Worm (Caenorhabditis elegans) whole organism, young adult: Measurements from ENCODE around the gene rrp-8.

Source experiments
- C06A6.2 ChIP-seq: fragments of 200-800 bp; sonication (Bioruptor generic); conservative IDR thresholded peaks from 2 replicates; pipeline ENCODE4 v1.3.6; 2022; ENCODE audit warnings: missing genetic modification characterization, missing compliant biosample characterization
- F10E7.11 ChIP-seq: sonication (generic microtip); optimal IDR thresholded peaks from 2 replicates; lab custom pipeline; 2017; ENCODE audit warnings: mild to moderate bottlenecking, missing genetic modification characterization, moderate library complexity, missing compliant biosample characterization
- F37B4.10 ChIP-seq: fragments of 200-800 bp; sonication (Bioruptor generic); IDR thresholded peaks from 2 replicates; pipeline ENCODE4 v1.3.6; 2022; ENCODE audit warnings: missing genetic modification characterization, missing compliant biosample characterization
- F39B2.1 ChIP-seq: fragments of 200-800 bp; sonication (Bioruptor generic); IDR thresholded peaks from 2 replicates; pipeline ENCODE4 v1.3.6; 2022; ENCODE audit warnings: missing genetic modification reagents, missing genetic modification characterization, missing compliant biosample characterization
- F49E8.2 ChIP-seq: sonication (generic microtip); optimal IDR thresholded peaks from 3 replicates; lab custom pipeline; 2017; ENCODE audit warnings: missing genetic modification characterization, mild to moderate bottlenecking, missing compliant biosample characterization, antibody characterized with exemption, moderate library complexity; ENCODE audit not compliant: insufficient read depth
- F57C9.4 ChIP-seq: sonication (generic microtip); optimal IDR thresholded peaks from 2 replicates; lab custom pipeline; 2017; ENCODE audit warnings: mild to moderate bottlenecking, missing genetic modification characterization, missing compliant biosample characterization
- T07F8.4 ChIP-seq: sonication (generic microtip); optimal IDR thresholded peaks from 2 replicates; lab custom pipeline; 2016; ENCODE audit warnings: mild to moderate bottlenecking, missing genetic modification characterization, moderate library complexity, missing compliant biosample characterization
- T26A5.8 ChIP-seq: sonication (generic microtip); optimal IDR thresholded peaks from 2 replicates; lab custom pipeline; 2016; ENCODE audit warnings: missing genetic modification characterization, missing compliant biosample characterization
- Y95B8A.8 ChIP-seq: fragments of 200-800 bp; sonication (Bioruptor generic); IDR thresholded peaks from 2 replicates; pipeline ENCODE4 v1.3.6; 2022; ENCODE audit warnings: missing genetic modification reagents, missing genetic modification characterization, missing compliant biosample characterization
- ama-1 ChIP-seq, 3 experiments: fragments of 150-350 bp in 1 of 3; sonication (generic microtip) in 2 of 3; optimal IDR thresholded peaks; 2 replicates each; lab custom pipeline; 2014 to 2018; ENCODE audit warnings: missing biosample characterization in 2 of 3, missing genetic modification characterization in 2 of 3, missing genetic modification reagents in 2 of 3
- atf-7 ChIP-seq: sonication (generic microtip); optimal IDR thresholded peaks from 2 replicates; lab custom pipeline; 2017; ENCODE audit warnings: mild to moderate bottlenecking, missing genetic modification characterization, missing compliant biosample characterization
- athp-1 ChIP-seq: sonication (generic microtip); optimal IDR thresholded peaks from 2 replicates; lab custom pipeline; 2017; ENCODE audit warnings: mild to moderate bottlenecking, missing genetic modification characterization, missing compliant biosample characterization
- attf-6 ChIP-seq: fragments of 200-800 bp; sonication (Bioruptor generic); IDR thresholded peaks from 2 replicates; pipeline ENCODE4 v1.3.6; 2022; ENCODE audit warnings: missing genetic modification reagents, missing genetic modification characterization, missing compliant biosample characterization
- ccch-3 ChIP-seq: fragments of 200-800 bp; sonication (Bioruptor generic); optimal IDR thresholded peaks from 2 replicates; lab custom pipeline; 2018; ENCODE audit warnings: mild to moderate bottlenecking, missing genetic modification characterization, missing compliant biosample characterization
- ceh-58 ChIP-seq: fragments of 200-800 bp; sonication (Bioruptor generic); IDR thresholded peaks from 2 replicates; pipeline ENCODE4 v1.3.6; 2022; ENCODE audit warnings: missing genetic modification characterization, missing compliant biosample characterization
- ceh-79 ChIP-seq: sonication (generic microtip); optimal IDR thresholded peaks from 2 replicates; lab custom pipeline; 2017; ENCODE audit warnings: mild to moderate bottlenecking, missing genetic modification characterization, missing compliant biosample characterization
- chd-7 ChIP-seq: sonication (generic microtip); optimal IDR thresholded peaks from 2 replicates; lab custom pipeline; 2016; ENCODE audit warnings: mild to moderate bottlenecking, missing genetic modification characterization, moderate library complexity, missing compliant biosample characterization
- dox-1 ChIP-seq: fragments of 200-800 bp; sonication (Bioruptor generic); IDR thresholded peaks from 2 replicates; pipeline ENCODE4 v1.3.6; 2022; ENCODE audit warnings: missing genetic modification reagents, missing genetic modification characterization, missing compliant biosample characterization
- efl-1 ChIP-seq: fragments of 150-350 bp; optimal IDR thresholded peaks from 2 replicates; lab custom pipeline; 2014; ENCODE audit warnings: missing biosample characterization, missing genetic modification reagents, missing genetic modification characterization
- egl-44 ChIP-seq: fragments of 200-800 bp; sonication (Bioruptor generic); IDR thresholded peaks from 2 replicates; pipeline ENCODE4 v1.3.6; 2022; ENCODE audit warnings: missing genetic modification reagents, missing genetic modification characterization, missing compliant biosample characterization
- hmg-20 ChIP-seq: fragments of 200-800 bp; sonication (Bioruptor generic); IDR thresholded peaks from 2 replicates; pipeline ENCODE4 v1.3.6; 2022; ENCODE audit warnings: missing genetic modification reagents, missing genetic modification characterization, missing compliant biosample characterization
- hsf-1 ChIP-seq: fragments of 200-800 bp; sonication (Bioruptor generic); IDR thresholded peaks from 2 replicates; pipeline ENCODE4 v1.3.6; 2022; ENCODE audit warnings: missing genetic modification reagents, missing genetic modification characterization, missing compliant biosample characterization
- let-607 ChIP-seq, 2 experiments: fragments of 200-800 bp in 1 of 2; sonication (Bioruptor generic) in 1 of 2; sonication (generic microtip) in 1 of 2; optimal IDR thresholded peaks; 2 replicates each; lab custom pipeline; 2016 to 2018; ENCODE audit warnings: mild to moderate bottlenecking in 2 of 2, missing compliant biosample characterization in 2 of 2, missing genetic modification characterization in 2 of 2, moderate library complexity in 2 of 2, missing genotype in 1 of 2
- madf-3 ChIP-seq: fragments of 200-800 bp; sonication (Bioruptor generic); IDR thresholded peaks from 2 replicates; pipeline ENCODE4 v1.3.6; 2022; ENCODE audit warnings: missing genetic modification reagents, missing genetic modification characterization, missing compliant biosample characterization
- madf-8 ChIP-seq: fragments of 200-800 bp; sonication (Bioruptor generic); conservative IDR thresholded peaks from 2 replicates; pipeline ENCODE4 v1.3.6; 2022; ENCODE audit warnings: missing genetic modification reagents, missing genetic modification characterization, missing compliant biosample characterization
- mcd-1 ChIP-seq: fragments of 200-800 bp; sonication (Bioruptor generic); IDR thresholded peaks from 2 replicates; pipeline ENCODE4 v1.3.6; 2022; ENCODE audit warnings: missing genetic modification reagents, missing genetic modification characterization, missing compliant biosample characterization
- mes-4 ChIP-seq: sonication (generic microtip); optimal IDR thresholded peaks from 2 replicates; lab custom pipeline; 2016; ENCODE audit warnings: missing genotype, missing genetic modification characterization, missing compliant biosample characterization
- mxl-1 ChIP-seq: sonication (generic microtip); optimal IDR thresholded peaks from 2 replicates; lab custom pipeline; 2016; ENCODE audit warnings: missing genetic modification characterization, missing compliant biosample characterization
- nfyb-1 ChIP-seq: fragments of 200-800 bp; sonication (Bioruptor generic); IDR thresholded peaks from 2 replicates; pipeline ENCODE4 v1.3.6; 2022; ENCODE audit warnings: missing genetic modification reagents, missing genetic modification characterization, missing compliant biosample characterization
- nhr-120 ChIP-seq: fragments of 200-800 bp; sonication (Bioruptor generic); IDR thresholded peaks from 2 replicates; pipeline ENCODE4 v1.3.6; 2022; ENCODE audit warnings: missing genetic modification characterization, missing compliant biosample characterization
- nhr-27 ChIP-seq: fragments of 200-800 bp; sonication (Bioruptor generic); optimal IDR thresholded peaks from 2 replicates; lab custom pipeline; 2018; ENCODE audit warnings: mild to moderate bottlenecking, missing genetic modification characterization, moderate library complexity, missing compliant biosample characterization
- nhr-80 ChIP-seq: sonication (generic microtip); optimal IDR thresholded peaks from 2 replicates; lab custom pipeline; 2016; ENCODE audit warnings: missing genetic modification characterization, missing compliant biosample characterization
- pbrm-1 ChIP-seq: fragments of 200-800 bp; sonication (Bioruptor generic); IDR thresholded peaks from 2 replicates; pipeline ENCODE4 v1.3.6; 2022; ENCODE audit warnings: missing genetic modification reagents, missing genetic modification characterization, missing compliant biosample characterization
- rcor-1 ChIP-seq: fragments of 200-800 bp; sonication (Bioruptor generic); IDR thresholded peaks from 2 replicates; pipeline ENCODE4 v1.3.6; 2022; ENCODE audit warnings: missing genetic modification reagents, missing genetic modification characterization, missing compliant biosample characterization
- rec-8 ChIP-seq, 2 experiments: sonication (generic microtip); optimal IDR thresholded peaks; 2 replicates each; lab custom pipeline; 2016; ENCODE audit warnings: mild to moderate bottlenecking in 2 of 2, missing genetic modification characterization in 2 of 2, missing genetic modification reagents in 2 of 2, missing genotype in 2 of 2, missing biosample characterization in 1 of 2, missing compliant biosample characterization in 1 of 2, moderate library complexity in 1 of 2
- snpc-3.4 ChIP-seq: sonication (generic microtip); optimal IDR thresholded peaks from 2 replicates; lab custom pipeline; 2017; ENCODE audit warnings: missing genetic modification characterization, mild to moderate bottlenecking, missing compliant biosample characterization, antibody characterized with exemption, moderate library complexity, missing genotype, missing genetic modification reagents
- snpc-4 ChIP-seq, 5 experiments: fragments of 150-350 bp in 1 of 5; sonication (generic microtip) in 4 of 5; optimal IDR thresholded peaks; 2 replicates each; lab custom pipeline; 2014 to 2018; ENCODE audit warnings: missing genetic modification characterization in 5 of 5, missing biosample characterization in 3 of 5, antibody characterized with exemption in 2 of 5, mild to moderate bottlenecking in 2 of 5, missing compliant biosample characterization in 2 of 5, missing genotype in 2 of 5, moderate library complexity in 2 of 5, missing genetic modification reagents in 1 of 5
- tbp1 ChIP-seq: fragments of 200-800 bp; sonication (Bioruptor generic); optimal IDR thresholded peaks from 2 replicates; lab custom pipeline; 2018; ENCODE audit warnings: mild to moderate bottlenecking, missing genetic modification characterization, missing compliant biosample characterization
- tlf-1 ChIP-seq: fragments of 200-800 bp; sonication (Bioruptor generic); optimal IDR thresholded peaks from 2 replicates; lab custom pipeline; 2018; ENCODE audit warnings: mild to moderate bottlenecking, missing genetic modification characterization, missing compliant biosample characterization
- xnd-1 ChIP-seq: sonication (generic microtip); optimal IDR thresholded peaks from 2 replicates; lab custom pipeline; 2016; ENCODE audit warnings: missing genotype, missing genetic modification reagents, missing genetic modification characterization, missing compliant biosample characterization
- zim-3 ChIP-seq: sonication (generic microtip); optimal IDR thresholded peaks from 2 replicates; lab custom pipeline; 2017; ENCODE audit warnings: mild to moderate bottlenecking, missing genetic modification characterization, moderate library complexity, missing compliant biosample characterization
- ztf-18 ChIP-seq: sonication (generic microtip); optimal IDR thresholded peaks from 2 replicates; lab custom pipeline; 2016; ENCODE audit warnings: missing genotype, mild to moderate bottlenecking, missing genetic modification characterization, missing compliant biosample characterization
- ztf-28 ChIP-seq: fragments of 200-800 bp; sonication (Bioruptor generic); IDR thresholded peaks from 2 replicates; pipeline ENCODE4 v1.3.6; 2022; ENCODE audit warnings: missing genetic modification reagents, missing genetic modification characterization, missing compliant biosample characterization

rrp-8 gene

DNA sequence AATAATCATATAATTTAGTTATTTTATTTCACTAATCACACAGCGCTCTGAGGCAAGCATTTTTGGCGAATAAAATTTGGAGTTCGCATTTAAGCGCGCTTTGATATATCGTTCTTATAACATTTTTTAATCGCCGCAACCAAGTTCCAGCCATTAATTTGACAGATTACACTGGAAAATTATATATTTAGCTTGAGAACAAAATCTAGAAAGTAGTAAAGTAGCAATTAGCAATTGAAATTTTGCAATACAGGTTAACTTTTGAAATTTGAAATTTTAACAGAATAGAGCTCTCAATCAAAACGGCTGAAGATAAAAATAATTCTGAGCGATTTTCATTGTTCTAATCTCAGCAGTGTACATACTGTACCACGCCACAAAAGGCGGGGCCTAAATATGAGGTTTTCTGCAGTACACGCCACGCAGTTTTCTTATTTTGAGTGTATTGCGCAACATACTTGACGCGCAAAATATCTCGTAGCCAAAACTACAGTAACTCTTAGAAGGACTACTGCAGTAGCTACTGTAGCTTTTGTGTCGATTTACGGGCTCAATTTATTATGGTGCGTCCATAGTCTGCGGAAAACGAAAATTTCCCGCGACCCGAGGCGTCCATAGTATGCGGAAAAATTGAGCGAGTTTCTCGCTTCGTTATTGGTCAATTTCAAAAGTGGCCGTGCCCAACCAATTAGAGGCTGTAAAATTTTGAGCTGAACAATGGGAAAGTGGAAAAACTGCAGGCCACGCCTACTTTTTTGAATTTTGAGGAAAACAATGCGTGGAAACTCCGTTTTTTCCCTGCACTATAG is 31.0 kb downstream of the rrp-8 start (continued):
- peak; percentile 57; the same call in 1 of the 2 replicates for TF ChIP-seq egl-44
- peak; percentile 8; the same call in 1 of the 2 replicates for TF ChIP-seq mcd-1 (GFP tag; lab: Robert Waterston, UW)
- peak; percentile 68 for TF ChIP-seq rcor-1 (GFP tag; lab: Robert Waterston, UW)
- no peak for TF ChIP-seq xnd-1 (tag; lab: Kevin White, UChicago)
- 0 out of 2 replicates have a peak, but pooled peaks have one; percentile 81 for TF ChIP-seq F37B4.10 (GFP tag; lab: Robert Waterston, UW)
- peak; percentile 54 for TF ChIP-seq snpc-3.4 (tag; lab: Kevin White, UChicago)
- TF ChIP-seq T26A5.8 (tag; lab: Kevin White, UChicago) = no peak
- TF ChIP-seq ceh-58 (GFP tag; lab: Robert Waterston, UW) = 0 out of 2 replicates have a peak, but pooled peaks have one; percentile 66
- TF ChIP-seq zim-3 (tag; lab: Kevin White, UChicago) = peak; percentile 69
- TF ChIP-seq snpc-4 (GFP tag; optimal IDR thresholded peaks at IDR 0.05; lab: Kevin White, UChicago) = peak; percentile 71
- TF ChIP-seq snpc-4 (tag; optimal IDR thresholded peaks at IDR 0.05; lab: Kevin White, UChicago) = peak in 3 of 4 experiments; percentile 80 to 95 (median 92)
- TF ChIP-seq hsf-1 = peak; percentile 66
- TF ChIP-seq nhr-80 (tag; lab: Kevin White, UChicago) = no peak
- peak; percentile 50 for TF ChIP-seq tlf-1 (GFP tag; lab: Kevin White, UChicago)
- no peak for TF ChIP-seq F10E7.11
- 0 out of 2 replicates have a peak, but pooled peaks have one; percentile 53 for TF ChIP-seq attf-6 (GFP tag; lab: Robert Waterston, UW)
- TF ChIP-seq nfyb-1 (GFP tag; lab: Robert Waterston, UW) = 0 out of 2 replicates have a peak, but pooled peaks have one; percentile 22
- peak; percentile 16 for TF ChIP-seq F57C9.4 (tag; lab: Kevin White, UChicago)
- TF ChIP-seq ama-1 (optimal IDR thresholded peaks at IDR 0.05; lab: Kevin White, UChicago) = no peak
- peak; percentile 34 to 83 for TF ChIP-seq ama-1 (GFP tag; optimal IDR thresholded peaks at IDR 0.05; lab: Kevin White, UChicago)
- TF ChIP-seq madf-8 (GFP tag; lab: Robert Waterston, UW) = no peak
- peak; percentile 33 for TF ChIP-seq chd-7 (tag; lab: Kevin White, UChicago)
- peak; percentile 88 for TF ChIP-seq F49E8.2 (tag; lab: Kevin White, UChicago)
- peak; percentile 17 for TF ChIP-seq tbp1 (GFP tag; lab: Kevin White, UChicago)
- TF ChIP-seq F39B2.1 (GFP tag; lab: Robert Waterston, UW) = peak; percentile 83
- TF ChIP-seq rec-8 (tag; optimal IDR thresholded peaks at IDR 0.05; lab: Kevin White, UChicago) = peak in 1 of 2 experiments; percentile 16
- no peak for TF ChIP-seq Y95B8A.8 (GFP tag; lab: Robert Waterston, UW)
- TF ChIP-seq, all 124 proteins: peak for 38

DNA sequence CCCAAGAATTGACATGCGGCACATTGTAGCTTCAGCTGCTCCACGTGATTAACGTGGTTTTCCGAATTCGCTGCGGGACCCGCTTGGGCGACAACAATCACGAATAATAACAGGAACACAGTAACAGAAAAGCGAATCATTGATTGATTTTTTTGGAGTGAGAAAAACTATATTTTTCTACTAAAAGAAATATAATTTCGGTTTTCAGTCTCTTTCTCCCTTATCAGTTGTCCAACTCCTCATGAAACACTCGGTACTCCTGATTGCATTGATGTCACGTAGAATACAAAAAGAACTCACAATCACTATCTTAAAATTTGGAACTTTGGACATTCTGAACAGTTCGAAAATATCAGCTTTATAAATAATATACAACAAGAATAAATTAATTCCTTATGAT is 32.5 kb downstream of the rrp-8 start, which contains the start of gene Y66H1A.5:
TSS of gene Y66H1A.5 (minus strand) at position 265 of the 400 bp plus-strand sequence.
- no peak for TF ChIP-seq mcd-1 (GFP tag; lab: Robert Waterston, UW)
- no peak for TF ChIP-seq ceh-79 (tag; lab: Kevin White, UChicago)
- peak; percentile 37 for TF ChIP-seq tlf-1 (GFP tag; lab: Kevin White, UChicago)
- TF ChIP-seq C06A6.2 (GFP tag; lab: Robert Waterston, UW) = no peak
- no peak for TF ChIP-seq ztf-18 (tag; lab: Kevin White, UChicago)
- TF ChIP-seq athp-1 = no peak
- no peak for TF ChIP-seq F49E8.2 (tag; lab: Kevin White, UChicago)
- no peak for TF ChIP-seq dox-1 (GFP tag; lab: Robert Waterston, UW)
- TF ChIP-seq madf-3 = 0 out of 2 replicates have a peak, but pooled peaks have one; percentile 53
- peak in 1 of 2 experiments; percentile 16 for TF ChIP-seq let-607 (tag; optimal IDR thresholded peaks at IDR 0.05; lab: Kevin White, UChicago)
- TF ChIP-seq nhr-120 = no peak
- TF ChIP-seq atf-7 (tag; lab: Kevin White, UChicago) = no peak
- no peak for TF ChIP-seq mes-4 (tag; lab: Kevin White, UChicago)
- no peak for TF ChIP-seq ztf-28 (GFP tag; lab: Robert Waterston, UW)
- TF ChIP-seq F10E7.11 = no peak
- no peak for TF ChIP-seq pbrm-1 (GFP tag; lab: Robert Waterston, UW)
- peak; percentile 50 for TF ChIP-seq nhr-80 (tag; lab: Kevin White, UChicago)
- no peak for TF ChIP-seq mxl-1 (tag; lab: Kevin White, UChicago)
- TF ChIP-seq efl-1 (GFP tag; lab: Kevin White, UChicago) = no peak
- no peak for TF ChIP-seq T07F8.4 (tag; lab: Kevin White, UChicago)
- no peak for TF ChIP-seq hmg-20 (GFP tag; lab: Robert Waterston, UW)
- TF ChIP-seq nhr-27 = no peak
- no peak for TF ChIP-seq ccch-3 (GFP tag; lab: Kevin White, UChicago)
